Worm (Caenorhabditis elegans) whole organism, L3 larva: ENCODE measurements around the gene T08G5.2.
A peak's percentile ranks its signal among the peaks of the same experiment; 100 is the strongest.

Source experiments
- R02D3.7 ChIP-seq: fragments of 150-350 bp; optimal IDR thresholded peaks from 2 replicates; lab custom pipeline; 2014; ENCODE audit warnings: missing biosample characterization, missing genetic modification characterization
- ZK546.5 ChIP-seq: sonication (generic microtip); optimal IDR thresholded peaks from 2 replicates; lab custom pipeline; 2017; ENCODE audit warnings: missing biosample characterization, missing genetic modification characterization
- aly-2 ChIP-seq: fragments of 150-350 bp; optimal IDR thresholded peaks from 2 replicates; lab custom pipeline; 2014; ENCODE audit warnings: missing biosample characterization, missing genetic modification characterization
- ama-1 ChIP-seq: fragments of 150-350 bp; optimal IDR thresholded peaks from 2 replicates; lab custom pipeline; 2018
- ceh-16 ChIP-seq: sonication (generic microtip); optimal IDR thresholded peaks from 2 replicates; lab custom pipeline; 2017; ENCODE audit warnings: missing biosample characterization, missing genetic modification characterization
- ceh-28 ChIP-seq: fragments of 150-350 bp; optimal IDR thresholded peaks from 2 replicates; lab custom pipeline; 2014; ENCODE audit warnings: missing biosample characterization, missing genetic modification reagents, missing genetic modification characterization
- ceh-82 ChIP-seq: fragments of 150-350 bp; optimal IDR thresholded peaks from 2 replicates; lab custom pipeline; 2014; ENCODE audit warnings: missing biosample characterization, missing genetic modification characterization
- ceh-9 ChIP-seq: sonication (generic microtip); optimal IDR thresholded peaks from 2 replicates; lab custom pipeline; 2018; ENCODE audit warnings: missing biosample characterization, missing genetic modification characterization
- daf-12 ChIP-seq: fragments of 150-350 bp; optimal IDR thresholded peaks from 2 replicates; lab custom pipeline; 2014; ENCODE audit warnings: missing biosample characterization, missing genetic modification reagents, missing genetic modification characterization
- egl-27 ChIP-seq: sonication (generic microtip); optimal IDR thresholded peaks from 4 replicates; lab custom pipeline; 2017; ENCODE audit warnings: missing biosample characterization, missing genetic modification reagents, missing genetic modification characterization
- egl-5 ChIP-seq: fragments of 150-350 bp; optimal IDR thresholded peaks from 2 replicates; lab custom pipeline; 2017; ENCODE audit warnings: missing biosample characterization, missing genetic modification reagents, missing genetic modification characterization, inconsistent platforms
- elt-1 ChIP-seq: fragments of 150-350 bp; optimal IDR thresholded peaks from 2 replicates; lab custom pipeline; 2014; ENCODE audit warnings: missing biosample characterization, missing genetic modification characterization
- elt-2 ChIP-seq: sonication (generic microtip); optimal IDR thresholded peaks from 2 replicates; lab custom pipeline; 2016; ENCODE audit warnings: missing genetic modification reagents, mild to moderate bottlenecking, missing genetic modification characterization, missing compliant biosample characterization
- elt-3 ChIP-seq, 3 experiments: fragments of 150-350 bp in 1 of 3; sonication (generic microtip) in 2 of 3; optimal IDR thresholded peaks; 2 replicates in 2 of 3; 4 replicates in 1 of 3; lab custom pipeline; 2014 to 2017; ENCODE audit warnings: missing biosample characterization in 3 of 3, missing genetic modification characterization in 3 of 3
- eor-1 ChIP-seq, 2 experiments: fragments of 150-350 bp; optimal IDR thresholded peaks; 2 replicates each; lab custom pipeline; 2014 to 2018; ENCODE audit warnings: missing biosample characterization in 2 of 2, missing genetic modification characterization in 2 of 2
- fkh-10 ChIP-seq: sonication (generic microtip); optimal IDR thresholded peaks from 2 replicates; lab custom pipeline; 2017; ENCODE audit warnings: missing biosample characterization, missing genetic modification reagents, missing genetic modification characterization
- fkh-2 ChIP-seq: fragments of 150-350 bp; optimal IDR thresholded peaks from 2 replicates; lab custom pipeline; 2014; ENCODE audit warnings: missing biosample characterization, missing genetic modification reagents, missing genetic modification characterization
- fos-1 ChIP-seq: fragments of 150-350 bp; optimal IDR thresholded peaks from 2 replicates; lab custom pipeline; 2014; ENCODE audit warnings: missing biosample characterization, missing genetic modification characterization
- hmg-11 ChIP-seq: sonication (generic microtip); optimal IDR thresholded peaks from 2 replicates; lab custom pipeline; 2016; ENCODE audit warnings: missing genetic modification characterization, missing compliant biosample characterization
- jun-1 ChIP-seq: fragments of 150-350 bp; optimal IDR thresholded peaks from 2 replicates; lab custom pipeline; 2014; ENCODE audit warnings: missing biosample characterization, missing genetic modification reagents, missing genetic modification characterization
- lin-15B ChIP-seq: fragments of 150-350 bp; optimal IDR thresholded peaks from 2 replicates; lab custom pipeline; 2014; ENCODE audit warnings: missing biosample characterization, missing genetic modification characterization
- lin-39 ChIP-seq: fragments of 150-350 bp; optimal IDR thresholded peaks from 2 replicates; lab custom pipeline; 2018; ENCODE audit warnings: missing biosample characterization, missing genetic modification reagents, missing genetic modification characterization
- lsy-12 ChIP-seq: sonication (generic microtip); optimal IDR thresholded peaks from 2 replicates; lab custom pipeline; 2016; ENCODE audit warnings: mild to moderate bottlenecking, missing genetic modification characterization, missing compliant biosample characterization
- mdl-1 ChIP-seq: fragments of 150-350 bp; optimal IDR thresholded peaks from 2 replicates; lab custom pipeline; 2014; ENCODE audit warnings: missing biosample characterization, missing genetic modification characterization
- mml-1 ChIP-seq: fragments of 150-350 bp; sonication (generic microtip); optimal IDR thresholded peaks from 3 replicates; lab custom pipeline; 2014; ENCODE audit warnings: missing biosample characterization, missing genetic modification characterization
- nfya-1 ChIP-seq: sonication (generic microtip); optimal IDR thresholded peaks from 2 replicates; lab custom pipeline; 2017; ENCODE audit warnings: missing genetic modification characterization, mild to moderate bottlenecking, missing compliant biosample characterization, antibody characterized with exemption, moderate library complexity; ENCODE audit not compliant: insufficient read depth
- nhr-11 ChIP-seq: fragments of 150-350 bp; optimal IDR thresholded peaks from 2 replicates; lab custom pipeline; 2014; ENCODE audit warnings: missing biosample characterization, missing genetic modification characterization
- nhr-12 ChIP-seq: fragments of 150-350 bp; optimal IDR thresholded peaks from 2 replicates; lab custom pipeline; 2014; ENCODE audit warnings: missing biosample characterization, missing genetic modification characterization
- nhr-23 ChIP-seq: fragments of 150-350 bp; optimal IDR thresholded peaks from 2 replicates; lab custom pipeline; 2014; ENCODE audit warnings: missing biosample characterization, missing genetic modification reagents, missing genetic modification characterization
- nhr-237 ChIP-seq: fragments of 150-350 bp; optimal IDR thresholded peaks from 2 replicates; lab custom pipeline; 2014; ENCODE audit warnings: missing biosample characterization, missing genetic modification characterization
- nhr-25 ChIP-seq: sonication (generic microtip); optimal IDR thresholded peaks from 2 replicates; lab custom pipeline; 2017; ENCODE audit warnings: missing biosample characterization, missing genetic modification characterization
- nhr-28 ChIP-seq: fragments of 150-350 bp; optimal IDR thresholded peaks from 2 replicates; lab custom pipeline; 2014; ENCODE audit warnings: missing biosample characterization, missing genetic modification characterization
- nhr-43 ChIP-seq: sonication (generic microtip); optimal IDR thresholded peaks from 2 replicates; lab custom pipeline; 2016; ENCODE audit warnings: mild to moderate bottlenecking, missing genetic modification characterization, missing compliant biosample characterization; ENCODE audit not compliant: poor library complexity, severe bottlenecking
- nhr-67 ChIP-seq: fragments of 150-350 bp; optimal IDR thresholded peaks from 2 replicates; lab custom pipeline; 2014; ENCODE audit warnings: missing biosample characterization, missing genetic modification characterization
- nhr-76 ChIP-seq: fragments of 150-350 bp; sonication (generic microtip); optimal IDR thresholded peaks from 5 replicates; lab custom pipeline; 2014; ENCODE audit warnings: missing biosample characterization, missing genetic modification characterization
- nhr-77 ChIP-seq: fragments of 150-350 bp; optimal IDR thresholded peaks from 2 replicates; lab custom pipeline; 2014; ENCODE audit warnings: missing biosample characterization, missing genetic modification characterization
- pha-4 ChIP-seq: fragments of 150-350 bp; optimal IDR thresholded peaks from 2 replicates; lab custom pipeline; 2014; ENCODE audit warnings: missing biosample characterization, missing genetic modification reagents, missing genetic modification characterization
- pqm-1 ChIP-seq: fragments of 150-350 bp; optimal IDR thresholded peaks from 2 replicates; lab custom pipeline; 2017; ENCODE audit warnings: missing biosample characterization, missing genetic modification characterization, inconsistent platforms
- sea-2 ChIP-seq: fragments of 150-350 bp; sonication (generic microtip); optimal IDR thresholded peaks from 4 replicates; lab custom pipeline; 2014; ENCODE audit warnings: missing biosample characterization, missing genetic modification reagents, missing genetic modification characterization
- skn-1 ChIP-seq: fragments of 150-350 bp; optimal IDR thresholded peaks from 2 replicates; lab custom pipeline; 2014; ENCODE audit warnings: missing biosample characterization, missing genetic modification characterization
- snpc-4 ChIP-seq: fragments of 150-350 bp; optimal IDR thresholded peaks from 2 replicates; lab custom pipeline; 2014; ENCODE audit warnings: missing biosample characterization, missing genetic modification characterization
- tbx-2 ChIP-seq: sonication (generic microtip); optimal IDR thresholded peaks from 2 replicates; lab custom pipeline; 2016; ENCODE audit warnings: mild to moderate bottlenecking, missing genetic modification characterization, missing compliant biosample characterization
- unc-39 ChIP-seq: sonication (generic microtip); optimal IDR thresholded peaks from 4 replicates; lab custom pipeline; 2017; ENCODE audit warnings: missing biosample characterization, missing genetic modification characterization
- unc-62 ChIP-seq: fragments of 150-350 bp; sonication (generic microtip); optimal IDR thresholded peaks from 4 replicates; lab custom pipeline; 2014; ENCODE audit warnings: missing biosample characterization, missing genetic modification reagents, missing genetic modification characterization
- zag-1 ChIP-seq: fragments of 150-350 bp; optimal IDR thresholded peaks from 2 replicates; lab custom pipeline; 2014; ENCODE audit warnings: missing biosample characterization, missing genetic modification characterization
- ztf-11 ChIP-seq: fragments of 150-350 bp; optimal IDR thresholded peaks from 2 replicates; lab custom pipeline; 2014; ENCODE audit warnings: missing biosample characterization, missing genetic modification characterization
- ztf-4 ChIP-seq: fragments of 150-350 bp; optimal IDR thresholded peaks from 2 replicates; lab custom pipeline; 2014; ENCODE audit warnings: missing biosample characterization, missing genetic modification characterization

The T08G5.2 gene

DNA sequence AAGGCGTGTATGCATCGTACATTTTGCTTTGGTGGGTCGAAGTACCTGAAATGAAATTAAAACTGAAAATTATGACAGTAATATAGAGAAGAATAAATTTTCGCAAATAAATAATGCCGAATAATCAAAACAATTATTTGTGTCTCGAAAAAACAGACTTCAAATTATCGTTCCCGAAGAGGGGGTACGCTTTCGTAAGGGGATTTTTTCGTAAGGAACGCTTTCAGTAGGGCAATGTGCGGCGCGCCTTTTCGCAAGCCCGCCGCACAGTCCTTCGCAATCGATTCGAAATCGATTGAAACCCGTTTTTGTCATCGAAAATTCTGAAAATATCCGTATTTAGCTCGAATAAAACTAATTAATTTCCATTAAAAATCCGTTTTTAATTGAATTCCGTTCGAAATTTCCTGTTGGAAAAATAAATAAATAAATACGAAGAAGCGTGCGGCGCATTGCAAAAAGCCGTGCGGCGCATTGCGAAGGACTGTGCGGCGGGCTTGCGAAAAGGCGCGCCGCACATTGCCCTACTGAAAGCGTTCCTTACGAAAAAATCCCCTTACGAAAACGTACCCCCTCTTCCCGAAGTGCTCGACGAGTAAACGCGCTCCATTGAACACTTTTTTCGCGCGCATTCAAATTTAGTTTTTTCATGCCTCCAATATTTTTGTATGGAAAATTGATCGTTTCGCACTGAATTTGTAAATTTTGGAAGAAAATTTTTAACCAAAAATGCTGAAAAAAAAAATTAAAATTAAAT lies 12.4 kb upstream of the T08G5.2 start, which contains the start of gene vps-39:
Gene vps-39, minus strand, starts transcription at position 51 of the 757 bp plus-strand sequence.
- TF ChIP-seq lin-15B (peak; percentile 28), hmg-11 (peak; percentile 49), elt-2 (tag; lab: Kevin White, UChicago) (peak; percentile 24), nhr-43 (peak; percentile 20), R02D3.7 (tag; lab: Kevin White, UChicago) (peak; percentile 50)
- TF ChIP-seq, all 47 proteins: peak for 5; not testable (repeated sequence) for 42

DNA sequence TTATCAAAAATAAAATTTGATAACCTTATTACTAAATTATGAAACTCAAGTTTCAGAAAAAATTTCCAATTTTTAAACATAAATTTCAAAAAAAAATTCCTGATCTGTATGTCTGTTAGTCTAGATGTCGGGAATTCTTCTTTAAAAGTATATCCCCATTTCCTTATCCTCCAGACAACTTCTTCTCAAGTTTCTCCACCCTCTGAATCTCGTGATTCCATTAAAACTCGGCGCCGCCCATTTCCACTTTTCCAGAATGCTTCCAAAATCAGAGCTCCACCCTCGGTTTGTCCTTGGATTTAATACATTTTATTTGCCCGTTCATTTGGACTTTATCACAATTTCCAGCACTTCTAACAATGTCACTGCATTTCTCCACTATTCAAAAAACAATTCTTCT lies 7.6 kb upstream of the T08G5.2 start, which contains the start of gene ins-10:
Gene ins-10, plus strand, starts transcription at position 301 of the 400 bp plus-strand sequence.
- TF ChIP-seq zag-1 (tag; lab: Kevin White, UChicago), result no peak
- no peak for TF ChIP-seq nhr-25 (tag; lab: Kevin White, UChicago)
- TF ChIP-seq skn-1 (tag; lab: Kevin White, UChicago), result no peak
- TF ChIP-seq unc-39 (tag; lab: Kevin White, UChicago), result no peak

DNA sequence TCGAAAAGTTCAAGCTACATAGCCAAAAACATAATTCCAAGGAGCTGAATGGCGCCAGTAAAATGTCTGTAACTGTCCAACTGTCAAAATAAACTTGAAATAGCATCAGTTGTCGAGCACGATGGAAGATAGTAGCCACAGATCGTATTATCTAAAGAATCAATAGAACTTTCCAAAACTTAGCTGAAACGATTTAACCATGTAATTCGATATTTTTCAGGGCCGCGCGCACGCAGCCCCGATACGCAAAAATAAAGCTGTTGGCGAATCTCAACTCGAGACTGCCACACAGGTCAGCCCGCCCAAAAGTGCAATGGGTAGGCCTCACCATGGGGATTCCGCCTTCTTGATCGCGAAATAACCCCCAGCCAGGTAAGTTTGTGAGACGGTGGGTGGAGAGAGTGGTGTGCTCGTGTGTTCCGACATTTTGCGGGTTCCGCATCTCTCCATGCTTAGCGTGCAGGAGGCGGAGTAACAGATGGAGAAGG lies 2.2 kb upstream of the T08G5.2 start:
- TF ChIP-seq unc-39 (tag; lab: Kevin White, UChicago) (no peak), pqm-1 (tag; lab: Kevin White, UChicago) (peak; percentile 24), ceh-9 (tag; lab: Kevin White, UChicago) (no peak), ztf-11 (tag; lab: Kevin White, UChicago) (no peak), nhr-76 (tag; lab: Kevin White, UChicago) (no peak), fos-1 (tag; lab: Kevin White, UChicago) (no peak), nhr-12 (no peak), egl-27 (no peak), pha-4 (tag; lab: Kevin White, UChicago) (no peak), hmg-11 (no peak), elt-1 (tag; lab: Kevin White, UChicago) (no peak), mdl-1 (no peak), eor-1 (tag; optimal IDR thresholded peaks at IDR 0.05; lab: Kevin White, UChicago) (no peak), lin-15B (peak; percentile 22), jun-1 (no peak), nhr-67 (tag; lab: Kevin White, UChicago) (no peak), nhr-23 (tag; lab: Kevin White, UChicago) (peak; percentile 14), egl-5 (tag; lab: Kevin White, UChicago) (no peak), lsy-12 (tag; lab: Kevin White, UChicago) (peak; percentile 71), nhr-237 (tag; lab: Kevin White, UChicago) (no peak), unc-62 (GFP tag; lab: Kevin White, UChicago) (no peak), zag-1 (tag; lab: Kevin White, UChicago) (no peak), lin-39 (tag; lab: Kevin White, UChicago) (no peak), R02D3.7 (tag; lab: Kevin White, UChicago) (peak; percentile 21), nhr-25 (tag; lab: Kevin White, UChicago) (no peak), fkh-2 (tag; lab: Kevin White, UChicago) (no peak), nhr-11 (tag; lab: Kevin White, UChicago) (no peak), nhr-28 (tag; lab: Kevin White, UChicago) (no peak), tbx-2 (tag; lab: Kevin White, UChicago) (peak; percentile 40), elt-2 (tag; lab: Kevin White, UChicago) (peak; percentile 61), sea-2 (GFP tag; lab: Kevin White, UChicago) (no peak), nfya-1 (tag; lab: Kevin White, UChicago) (peak; percentile 28), fkh-10 (GFP tag; lab: Kevin White, UChicago) (no peak), nhr-43 (peak; percentile 78), aly-2 (no peak), ceh-16 (tag; lab: Kevin White, UChicago) (no peak), ZK546.5 (tag; lab: Kevin White, UChicago) (no peak), elt-3 (tag; optimal IDR thresholded peaks at IDR 0.05; lab: Kevin White, UChicago) (no peak), mml-1 (tag; lab: Kevin White, UChicago) (no peak), ama-1 (peak; percentile 94), nhr-77 (tag; lab: Kevin White, UChicago) (peak; percentile 23), skn-1 (tag; lab: Kevin White, UChicago) (no peak), daf-12 (no peak), ceh-28 (peak; percentile 37), ztf-4 (tag; lab: Kevin White, UChicago) (no peak), snpc-4 (peak; percentile 94), ceh-82 (no peak)
